Fruit fly (Drosophila melanogaster): Measurements from ENCODE around the gene muc.

muc gene

dm6 chr2L:7420305-7421287 lies 6.1 kb upstream of the muc start (continued):
- TF ChIP-seq CG17359 (tag; optimal IDR thresholded peaks at IDR 0.05) (peak; percentile 49), CG10366 (GFP tag; IDR thresholded peaks at IDR 0.05) (peak; percentile 65), ewg (GFP tag; optimal IDR thresholded peaks at IDR 0.05) (no peak), Side (GFP tag; optimal IDR thresholded peaks at IDR 0.05) (peak; percentile 62), btn (GFP tag; optimal IDR thresholded peaks at IDR 0.05) (peak; percentile 7), prd (optimal IDR thresholded peaks at IDR 0.05) (no peak), prd (GFP tag; IDR thresholded peaks at IDR 0.05) (peak; percentile 81), CG7839 (tag; optimal IDR thresholded peaks at IDR 0.05) (peak; percentile 73), bab2 (GFP tag; optimal IDR thresholded peaks at IDR 0.05) (peak; percentile 15), Taf1 (GFP tag; IDR thresholded peaks at IDR 0.05) (peak; percentile 80), hkb (optimal IDR thresholded peaks at IDR 0.05) (no peak), hkb (GFP tag; IDR thresholded peaks at IDR 0.05) (peak; percentile 60), CG15696 (tag; optimal IDR thresholded peaks at IDR 0.05) (no peak), D19B (GFP tag; optimal IDR thresholded peaks at IDR 0.05) (peak; percentile 54), gsb-n (tag; optimal IDR thresholded peaks at IDR 0.05) (peak; percentile 11), Stat92E (GFP tag; optimal IDR thresholded peaks at IDR 0.05) (no peak), CG10274 (GFP tag; optimal IDR thresholded peaks at IDR 0.05) (peak; percentile 4), eyg (GFP tag; optimal IDR thresholded peaks at IDR 0.05) (no peak), CG6765 (GFP tag; optimal IDR thresholded peaks at IDR 0.05) (no peak), ci (GFP tag; IDR thresholded peaks at IDR 0.05) (peak; percentile 81), Hsf (GFP tag; optimal IDR thresholded peaks at IDR 0.05) (peak; percentile 63), CG14860 (GFP tag; IDR thresholded peaks at IDR 0.05; ENCODE audit: partially characterized antibody) (no peak), CG8478 (optimal IDR thresholded peaks at IDR 0.05) (no peak), HLH54F (GFP tag; optimal IDR thresholded peaks at IDR 0.05) (peak; percentile 81), CG17186 (GFP tag; optimal IDR thresholded peaks at IDR 0.05) (no peak), CG14965 (GFP tag; optimal IDR thresholded peaks at IDR 0.05; ENCODE audit: borderline replicate concordance) (no peak), CG17802 (tag; optimal IDR thresholded peaks at IDR 0.05) (no peak), CG10565 (GFP tag; optimal IDR thresholded peaks at IDR 0.05) (no peak), Ravus (GFP tag; IDR thresholded peaks at IDR 0.05) (peak; percentile 40), inv (GFP tag; IDR thresholded peaks at IDR 0.05; ENCODE audit: partially characterized antibody) (no peak), CG11085 (GFP tag; IDR thresholded peaks at IDR 0.05) (peak; percentile 48; the same call in 1 of the 2 replicates), CG6175 (GFP tag; IDR thresholded peaks at IDR 0.05) (no peak), ara (GFP tag; IDR thresholded peaks at IDR 0.05) (peak; percentile 61), MTF-1 (GFP tag; optimal IDR thresholded peaks at IDR 0.05; ENCODE audit: borderline replicate concordance) (no peak), Aef1 (GFP tag; IDR thresholded peaks at IDR 0.05) (peak; percentile 54; the same call in 2 of the 3 replicates), Gug (GFP tag; IDR thresholded peaks at IDR 0.05) (peak; percentile 70), Abd-B (GFP tag; optimal IDR thresholded peaks at IDR 0.05) (peak; percentile 9), CG9876 (GFP tag; optimal IDR thresholded peaks at IDR 0.05) (peak; percentile 77), Mad (GFP tag; optimal IDR thresholded peaks at IDR 0.05) (no peak), CG7786 (GFP tag; optimal IDR thresholded peaks at IDR 0.05) (peak; percentile 82), B-H2 (GFP tag; optimal IDR thresholded peaks at IDR 0.05) (no peak), psq (GFP tag; optimal IDR thresholded peaks at IDR 0.05) (no peak), Hr3 (GFP tag; optimal IDR thresholded peaks at IDR 0.05) (peak; percentile 58), ac (GFP tag; optimal IDR thresholded peaks at IDR 0.05) (no peak), Ptx1 (GFP tag; IDR thresholded peaks at IDR 0.05) (peak; percentile 69), grn (GFP tag; optimal IDR thresholded peaks at IDR 0.05) (no peak), cg (GFP tag; optimal IDR thresholded peaks at IDR 0.05) (no peak), sens-2 (GFP tag; IDR thresholded peaks at IDR 0.05) (no peak), Dref (GFP tag; IDR thresholded peaks at IDR 0.05) (no peak), CG6689 (GFP tag; IDR thresholded peaks at IDR 0.05) (peak; percentile 52)

All from whole organism, embryonic.